Worm (Caenorhabditis elegans): Measurements from ENCODE around the gene snx-6.

The snx-6 gene

ce11 chrV:17956109-17956508, 23.8 kb downstream of the snx-6 start:
- TF ChIP-seq egl-43 (GFP tag; IDR thresholded peaks at IDR 0.05), result no peak
- TF ChIP-seq aly-2 (tag; optimal IDR thresholded peaks at IDR 0.05), result no peak
- no peak for TF ChIP-seq ama-1 (optimal IDR thresholded peaks at IDR 0.05)
- peak; percentile 74 for TF ChIP-seq set-16 (GFP tag; IDR thresholded peaks at IDR 0.05)

ce11 chrV:17952280-17952679, 27.6 kb downstream of the snx-6 start:
- peak in 1 of 2 experiments; percentile 42 for TF ChIP-seq unc-62 (GFP tag; optimal IDR thresholded peaks at IDR 0.05 in 1 of 2)
- no peak for TF ChIP-seq unc-62 (tag; optimal IDR thresholded peaks at IDR 0.05)
- TF ChIP-seq set-16 (GFP tag; IDR thresholded peaks at IDR 0.05), result peak; percentile 53; the same call in 1 of the 2 replicates
- no peak for TF ChIP-seq T26A8.4 (GFP tag; IDR thresholded peaks at IDR 0.05)
- peak; percentile 91 for TF ChIP-seq aha-1 (tag)
- TF ChIP-seq vab-7 (GFP tag; IDR thresholded peaks at IDR 0.05), result no peak
- TF ChIP-seq unc-130 (GFP tag; optimal IDR thresholded peaks at IDR 0.05), result no peak

- TF ChIP-seq Y48G9A.11 (GFP tag; IDR thresholded peaks at IDR 0.05) (no peak), T20F7.1 (GFP tag; optimal IDR thresholded peaks at IDR 0.05) (no peak), zag-1 (tag; optimal IDR thresholded peaks at IDR 0.05) (no peak), aly-2 (tag; optimal IDR thresholded peaks at IDR 0.05) (no peak), unc-130 (GFP tag; optimal IDR thresholded peaks at IDR 0.05) (peak; percentile 65), lin-29 (GFP tag; IDR thresholded peaks at IDR 0.05) (peak; percentile 71; the same call in 1 of the 2 replicates), ztf-7 (tag; optimal IDR thresholded peaks at IDR 0.05) (peak; percentile 31), zfp-2 (tag; optimal IDR thresholded peaks at IDR 0.05) (peak; percentile 60), ctbp-1 (GFP tag; IDR thresholded peaks at IDR 0.05) (peak; percentile 72), nhr-237 (tag; optimal IDR thresholded peaks at IDR 0.05) (no peak), hif-1 (tag; optimal IDR thresholded peaks at IDR 0.05) (peak; percentile 88 to 100), lin-1 (GFP tag; IDR thresholded peaks at IDR 0.05) (peak; percentile 66; the same call in 1 of the 2 replicates), nhr-11 (tag; optimal IDR thresholded peaks at IDR 0.05) (peak; percentile 95), spr-3 (GFP tag; optimal IDR thresholded peaks at IDR 0.05) (peak; percentile 78), ama-1 (optimal IDR thresholded peaks at IDR 0.05) (peak; percentile 83), zfp-3 (GFP tag; conservative IDR thresholded peaks at IDR 0.05) (peak; percentile 74; the same call in 1 of the 2 replicates), skn-1 (tag; optimal IDR thresholded peaks at IDR 0.05) (no peak), ceh-28 (tag; optimal IDR thresholded peaks at IDR 0.05) (no peak), Y75B8A.6 (GFP tag; IDR thresholded peaks at IDR 0.05) (0 out of 2 replicates have a peak, but pooled peaks have one; percentile 55), hlh-11 (tag; optimal IDR thresholded peaks at IDR 0.05) (peak; percentile 98), tag-97 (GFP tag; IDR thresholded peaks at IDR 0.05) (no peak), ZK546.5 (tag; optimal IDR thresholded peaks at IDR 0.05) (no peak), gei-8 (GFP tag; optimal IDR thresholded peaks at IDR 0.05) (peak; percentile 40), ceh-32 (tag; optimal IDR thresholded peaks at IDR 0.05; ENCODE audit: poor library complexity) (no peak), dve-1 (tag; optimal IDR thresholded peaks at IDR 0.05; ENCODE audit: insufficient read depth) (peak; percentile 98), hlh-30 (tag; optimal IDR thresholded peaks at IDR 0.05; ENCODE audit: insufficient read depth) (peak; percentile 98), ceh-20 (GFP tag; IDR thresholded peaks at IDR 0.05) (peak; percentile 89), nhr-111 (GFP tag; optimal IDR thresholded peaks at IDR 0.05) (no peak), nhr-10 (tag; optimal IDR thresholded peaks at IDR 0.05) (peak; percentile 87), nhr-77 (tag; optimal IDR thresholded peaks at IDR 0.05) (peak; percentile 93), lin-39 (tag; optimal IDR thresholded peaks at IDR 0.05) (no peak), nhr-76 (tag; optimal IDR thresholded peaks at IDR 0.05) (no peak), nhr-102 (tag; optimal IDR thresholded peaks at IDR 0.05) (peak; percentile 68), F10B5.3 (tag; optimal IDR thresholded peaks at IDR 0.05) (peak; percentile 33), spr-1 (tag; optimal IDR thresholded peaks at IDR 0.05) (peak; percentile 84), nhr-41 (GFP tag; IDR thresholded peaks at IDR 0.05) (peak; percentile 93), attf-4 (tag; optimal IDR thresholded peaks at IDR 0.05) (no peak), T26A8.4 (GFP tag; IDR thresholded peaks at IDR 0.05) (peak; percentile 79), ceh-82 (tag; optimal IDR thresholded peaks at IDR 0.05) (no peak), ceh-44 (GFP tag; IDR thresholded peaks at IDR 0.05) (peak; percentile 59; the same call in 1 of the 2 replicates)
Observed at ce11 chrV:17951172-17951999, 28.5 kb downstream of the snx-6 start, which contains the start of gene Y59A8B.24. Y59A8B.24 (plus strand) TSS chrV:17951949.
